Fruit fly (Drosophila melanogaster): Measurements from ENCODE around the gene Osi22.

Gene Osi22

dm6 chr3R:13319873-13320272, 29.4 kb downstream of the Osi22 start (continued):
- no peak for TF ChIP-seq pan (optimal IDR thresholded peaks at IDR 0.05)
- TF ChIP-seq pan (GFP tag; optimal IDR thresholded peaks at IDR 0.05 in 1 of 2, IDR thresholded peaks at IDR 0.05 in 1 of 2), result no peak
- TF ChIP-seq nau (GFP tag; optimal IDR thresholded peaks at IDR 0.05), result no peak
- no peak for TF ChIP-seq ERR (GFP tag; optimal IDR thresholded peaks at IDR 0.05)
- TF ChIP-seq otp (GFP tag; IDR thresholded peaks at IDR 0.05), result no peak
- TF ChIP-seq CG5180 (GFP tag; optimal IDR thresholded peaks at IDR 0.05), result no peak
- TF ChIP-seq dati (GFP tag; IDR thresholded peaks at IDR 0.05), result no peak
- TF ChIP-seq PHDP (tag; optimal IDR thresholded peaks at IDR 0.05), result peak; percentile 52
- no peak for TF ChIP-seq dmrt99B (tag; optimal IDR thresholded peaks at IDR 0.05)
- TF ChIP-seq Jarid2 (GFP tag; optimal IDR thresholded peaks at IDR 0.05), result no peak
- TF ChIP-seq BtbVII (GFP tag; optimal IDR thresholded peaks at IDR 0.05), result no peak
- TF ChIP-seq Rx (GFP tag; IDR thresholded peaks at IDR 0.05), result 0 out of 2 replicates have a peak, but pooled peaks have one; percentile 5
- no peak for TF ChIP-seq CG3407 (GFP tag; optimal IDR thresholded peaks at IDR 0.05)
- no peak for TF ChIP-seq grau (tag; optimal IDR thresholded peaks at IDR 0.05)
- no peak for TF ChIP-seq az2 (GFP tag; optimal IDR thresholded peaks at IDR 0.05)
- TF ChIP-seq E2f1 (GFP tag; IDR thresholded peaks at IDR 0.05), result no peak
- no peak for TF ChIP-seq aop (GFP tag; IDR thresholded peaks at IDR 0.05)
- no peak for TF ChIP-seq zfh1 (GFP tag; IDR thresholded peaks at IDR 0.05)
- TF ChIP-seq Xrp1 (GFP tag; IDR thresholded peaks at IDR 0.05), result no peak
- no peak for TF ChIP-seq CG15479 (GFP tag; optimal IDR thresholded peaks at IDR 0.05)
- TF ChIP-seq tup (GFP tag; optimal IDR thresholded peaks at IDR 0.05), result no peak
- TF ChIP-seq CHES-1-like (GFP tag; optimal IDR thresholded peaks at IDR 0.05), result no peak
- no peak for TF ChIP-seq CG13894 (tag; optimal IDR thresholded peaks at IDR 0.05)
- no peak for TF ChIP-seq shn (GFP tag; optimal IDR thresholded peaks at IDR 0.05)
- TF ChIP-seq lola (GFP tag; optimal IDR thresholded peaks at IDR 0.05), result no peak
- TF ChIP-seq Oaz (GFP tag; IDR thresholded peaks at IDR 0.05), result 0 out of 2 replicates have a peak, but pooled peaks have one; percentile 20
- TF ChIP-seq Optix (GFP tag; IDR thresholded peaks at IDR 0.05), result no peak
- TF ChIP-seq CG10431 (GFP tag; optimal IDR thresholded peaks at IDR 0.05), result no peak
- peak; percentile 21 for TF ChIP-seq CG18619 (GFP tag; optimal IDR thresholded peaks at IDR 0.05)
- TF ChIP-seq CG14710 (tag; optimal IDR thresholded peaks at IDR 0.05), result no peak
- TF ChIP-seq CG12219 (GFP tag; optimal IDR thresholded peaks at IDR 0.05), result peak; percentile 54
- no peak for TF ChIP-seq tll (GFP tag; optimal IDR thresholded peaks at IDR 0.05)
- peak; percentile 5 for TF ChIP-seq CG9437 (GFP tag; optimal IDR thresholded peaks at IDR 0.05)
- no peak for TF ChIP-seq CkIIα-i1 (GFP tag; IDR thresholded peaks at IDR 0.05)
- TF ChIP-seq oc (tag; optimal IDR thresholded peaks at IDR 0.05), result peak; percentile 6
- TF ChIP-seq CG8089 (GFP tag; optimal IDR thresholded peaks at IDR 0.05), result no peak
- TF ChIP-seq Dp (GFP tag; optimal IDR thresholded peaks at IDR 0.05), result no peak
- no peak for TF ChIP-seq onecut (GFP tag; IDR thresholded peaks at IDR 0.05)
- no peak for TF ChIP-seq CG30431 (GFP tag; optimal IDR thresholded peaks at IDR 0.05)
- TF ChIP-seq Dek (tag; optimal IDR thresholded peaks at IDR 0.05), result no peak
- no peak for TF ChIP-seq CG2202 (tag; optimal IDR thresholded peaks at IDR 0.05)
- TF ChIP-seq stc (GFP tag; IDR thresholded peaks at IDR 0.05), result peak; percentile 57; the same call in 1 of the 2 replicates
- TF ChIP-seq insv (GFP tag; optimal IDR thresholded peaks at IDR 0.05), result no peak
- no peak for TF ChIP-seq CG4854 (GFP tag; optimal IDR thresholded peaks at IDR 0.05)
- no peak for TF ChIP-seq CG7987 (GFP tag; optimal IDR thresholded peaks at IDR 0.05)
- no peak for TF ChIP-seq cato (GFP tag; optimal IDR thresholded peaks at IDR 0.05; ENCODE audit: borderline replicate concordance)
- peak; percentile 4 for TF ChIP-seq Lhr (GFP tag; optimal IDR thresholded peaks at IDR 0.05)
- TF ChIP-seq CoRest (tag; optimal IDR thresholded peaks at IDR 0.05), result peak; percentile 2
- TF ChIP-seq gsb (GFP tag; IDR thresholded peaks at IDR 0.05), result no peak
- TF ChIP-seq pita (GFP tag; optimal IDR thresholded peaks at IDR 0.05), result no peak
- no peak for TF ChIP-seq lmd (GFP tag; IDR thresholded peaks at IDR 0.05)

All from whole organism, embryonic.